Fruit fly (Drosophila melanogaster): ENCODE results near the gene CG44532.

Gene CG44532

DNA sequence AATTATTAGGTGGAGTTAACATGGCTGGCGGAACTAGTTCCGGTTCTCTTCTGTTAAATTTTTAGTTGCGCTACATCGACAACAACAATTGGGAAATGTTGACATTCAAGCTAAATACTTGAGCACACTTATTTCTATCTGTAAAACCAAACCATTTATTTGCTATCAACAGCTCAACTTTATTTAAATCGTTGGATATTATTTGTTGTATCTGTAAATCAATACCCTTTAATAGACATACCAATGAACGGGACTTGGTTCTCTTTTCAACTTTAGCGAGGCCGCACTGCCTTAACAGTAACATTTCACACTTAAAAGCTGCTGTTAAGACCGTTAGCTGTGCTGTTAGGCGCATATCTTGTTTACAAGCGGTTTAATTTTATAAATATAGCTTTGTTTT lies 31.7 kb downstream of the CG44532 start, which contains the start of gene CG12106 (continued):
- TF ChIP-seq TFAM (GFP tag; optimal IDR thresholded peaks at IDR 0.05), result no peak
- peak; percentile 55 for TF ChIP-seq Fer1 (GFP tag; optimal IDR thresholded peaks at IDR 0.05)
- no peak for TF ChIP-seq usp (GFP tag; optimal IDR thresholded peaks at IDR 0.05)
- TF ChIP-seq gce (GFP tag; IDR thresholded peaks at IDR 0.05), result no peak
- TF ChIP-seq ssp (GFP tag; IDR thresholded peaks at IDR 0.05), result no peak
- TF ChIP-seq CG7556 (GFP tag; optimal IDR thresholded peaks at IDR 0.05), result no peak
- TF ChIP-seq CG34422 (GFP tag; IDR thresholded peaks at IDR 0.05), result no peak
- TF ChIP-seq MTF-1 (GFP tag; optimal IDR thresholded peaks at IDR 0.05; ENCODE audit: borderline replicate concordance), result no peak
- TF ChIP-seq CTCF (GFP tag; optimal IDR thresholded peaks at IDR 0.05), result no peak
- peak; percentile 13 for TF ChIP-seq CG15601 (tag; optimal IDR thresholded peaks at IDR 0.05)
- no peak for TF ChIP-seq Poxn (GFP tag; IDR thresholded peaks at IDR 0.05)
- no peak for TF ChIP-seq crp (GFP tag; optimal IDR thresholded peaks at IDR 0.05)
- TF ChIP-seq nerfin-1 (tag; optimal IDR thresholded peaks at IDR 0.05), result peak; percentile 5
- TF ChIP-seq Usf (GFP tag; optimal IDR thresholded peaks at IDR 0.05), result no peak
- TF ChIP-seq CG2202 (tag; optimal IDR thresholded peaks at IDR 0.05), result no peak
- TF ChIP-seq ato (GFP tag; IDR thresholded peaks at IDR 0.05; ENCODE audit: partially characterized antibody), result no peak
- TF ChIP-seq Nf-YB (GFP tag; optimal IDR thresholded peaks at IDR 0.05), result no peak
- peak; percentile 43 for TF ChIP-seq PHDP (tag; optimal IDR thresholded peaks at IDR 0.05)
- TF ChIP-seq Bteb2 (GFP tag; optimal IDR thresholded peaks at IDR 0.05), result no peak
- no peak for TF ChIP-seq ap (GFP tag; IDR thresholded peaks at IDR 0.05)
- TF ChIP-seq wek (GFP tag; optimal IDR thresholded peaks at IDR 0.05), result no peak
- TF ChIP-seq jing (GFP tag; optimal IDR thresholded peaks at IDR 0.05), result peak; percentile 14
- no peak for TF ChIP-seq CG42726 (GFP tag; IDR thresholded peaks at IDR 0.05; ENCODE audit: partially characterized antibody)
- no peak for TF ChIP-seq Sox102F (GFP tag; optimal IDR thresholded peaks at IDR 0.05)
- no peak for TF ChIP-seq ewg (GFP tag; optimal IDR thresholded peaks at IDR 0.05)
- TF ChIP-seq da (GFP tag; optimal IDR thresholded peaks at IDR 0.05), result no peak
- no peak; the same call in none of the 2 replicates for TF ChIP-seq Ptx1 (GFP tag; IDR thresholded peaks at IDR 0.05)
- TF ChIP-seq Atf-2 (GFP tag; optimal IDR thresholded peaks at IDR 0.05), result peak; percentile 1
- peak; percentile 20 for TF ChIP-seq CG13123 (GFP tag; optimal IDR thresholded peaks at IDR 0.05)
- no peak for TF ChIP-seq ase (GFP tag; IDR thresholded peaks at IDR 0.05)
- TF ChIP-seq CG2129 (GFP tag; IDR thresholded peaks at IDR 0.05; ENCODE audit: partially characterized antibody), result no peak
- TF ChIP-seq CG7987 (GFP tag; optimal IDR thresholded peaks at IDR 0.05), result no peak
- no peak for TF ChIP-seq tio (GFP tag; optimal IDR thresholded peaks at IDR 0.05)
- no peak for TF ChIP-seq Hr78 (GFP tag; optimal IDR thresholded peaks at IDR 0.05)
- peak; percentile 30 for TF ChIP-seq CG14710 (tag; optimal IDR thresholded peaks at IDR 0.05)
- TF ChIP-seq Dbx (GFP tag; IDR thresholded peaks at IDR 0.05), result 0 out of 3 replicates have a peak, but pooled peaks have one; percentile 23
- TF ChIP-seq cad (GFP tag; optimal IDR thresholded peaks at IDR 0.05), result no peak
- peak; percentile 65 for TF ChIP-seq CG2678 (tag; optimal IDR thresholded peaks at IDR 0.05)
- no peak for TF ChIP-seq CG5180 (GFP tag; optimal IDR thresholded peaks at IDR 0.05)
- peak; percentile 36 for TF ChIP-seq CG18262 (tag; optimal IDR thresholded peaks at IDR 0.05)
- peak in 1 of 2 experiments; percentile 48 for TF ChIP-seq Hr51 (GFP tag; optimal IDR thresholded peaks at IDR 0.05)
- TF ChIP-seq CG9876 (GFP tag; optimal IDR thresholded peaks at IDR 0.05), result no peak
- TF ChIP-seq kni (GFP tag; optimal IDR thresholded peaks at IDR 0.05), result peak; percentile 43
- TF ChIP-seq Chrac-16 (GFP tag; optimal IDR thresholded peaks at IDR 0.05), result peak; percentile 44
- peak; percentile 56 for TF ChIP-seq sug (tag; optimal IDR thresholded peaks at IDR 0.05)
- TF ChIP-seq bigmax (GFP tag; optimal IDR thresholded peaks at IDR 0.05), result no peak
- TF ChIP-seq schlank (tag; optimal IDR thresholded peaks at IDR 0.05), result peak; percentile 19
- no peak for TF ChIP-seq ro (GFP tag; IDR thresholded peaks at IDR 0.05)
- TF ChIP-seq CG4404 (GFP tag; IDR thresholded peaks at IDR 0.05), result peak; percentile 31; the same call in 1 of the 2 replicates
- no peak for TF ChIP-seq br (optimal IDR thresholded peaks at IDR 0.05)
- no peak for TF ChIP-seq CG3838 (GFP tag; optimal IDR thresholded peaks at IDR 0.05)
